Fruit fly (Drosophila melanogaster) whole organism, embryonic: Measurements from ENCODE around the gene PH4alphaPV.
A peak's percentile ranks its signal among the peaks of the same experiment; 100 is the strongest.

Experiments used
- CG12391 ChIP-seq: fragments of 200-800 bp; sonication (Bioruptor generic); optimal IDR thresholded peaks from 3 replicates; lab custom pipeline; 2018; ENCODE audit warnings: missing biosample characterization, mild to moderate bottlenecking, missing genetic modification characterization, moderate library complexity
- CG14014 ChIP-seq: fragments of 200-800 bp; sonication (Bioruptor generic); IDR thresholded peaks from 2 replicates; pipeline ENCODE4 v1.3.6; 2022; ENCODE audit warnings: missing biosample characterization, missing genetic modification characterization
- CG15011 ChIP-seq: fragments of 200-800 bp; sonication (Bioruptor generic); optimal IDR thresholded peaks from 3 replicates; lab custom pipeline; 2018; ENCODE audit warnings: missing biosample characterization, mild to moderate bottlenecking, missing genetic modification characterization
- CG15601 ChIP-seq: fragments of 200-800 bp; sonication (Bioruptor generic); optimal IDR thresholded peaks from 3 replicates; lab custom pipeline; 2019; ENCODE audit warnings: missing biosample characterization, mild to moderate bottlenecking, missing genetic modification characterization, moderate library complexity
- CG1647 ChIP-seq: fragments of 200-800 bp; sonication (Bioruptor generic); optimal IDR thresholded peaks from 3 replicates; lab custom pipeline; 2016; ENCODE audit warnings: missing biosample characterization, missing genetic modification characterization
- CG16779 ChIP-seq: fragments of 200-800 bp; sonication (Bioruptor generic); IDR thresholded peaks from 2 replicates; pipeline ENCODE4 v1.3.6; 2022; ENCODE audit warnings: missing biosample characterization, missing genetic modification characterization
- CG17186 ChIP-seq: fragments of 200-800 bp; sonication (Bioruptor generic); optimal IDR thresholded peaks from 3 replicates; lab custom pipeline; 2017; ENCODE audit warnings: missing biosample characterization, missing genetic modification reagents, missing genetic modification characterization
- CG17359 ChIP-seq: fragments of 200-800 bp; sonication (Bioruptor generic); optimal IDR thresholded peaks from 3 replicates; lab custom pipeline; 2018; ENCODE audit warnings: missing biosample characterization, mild to moderate bottlenecking, missing genetic modification characterization, moderate library complexity
- CG17829 ChIP-seq: fragments of 200-800 bp; optimal IDR thresholded peaks from 2 replicates; lab custom pipeline; 2019; ENCODE audit warnings: missing biosample characterization, mild to moderate bottlenecking, missing genetic modification characterization, moderate library complexity
- CG18619 ChIP-seq: fragments of 200-800 bp; sonication (Bioruptor generic); optimal IDR thresholded peaks from 3 replicates; lab custom pipeline; 2017; ENCODE audit warnings: missing biosample characterization, mild to moderate bottlenecking, missing genetic modification characterization
- CG18764 ChIP-seq: fragments of 200-800 bp; sonication (Bioruptor generic); optimal IDR thresholded peaks from 3 replicates; lab custom pipeline; 2016; ENCODE audit warnings: missing biosample characterization, missing genetic modification characterization
- CG2116 ChIP-seq: fragments of 200-800 bp; sonication (Bioruptor generic); optimal IDR thresholded peaks from 3 replicates; lab custom pipeline; 2018; ENCODE audit warnings: missing biosample characterization, mild to moderate bottlenecking, missing genetic modification characterization
- CG3281 ChIP-seq: fragments of 200-800 bp; sonication (Bioruptor generic); optimal IDR thresholded peaks from 3 replicates; lab custom pipeline; 2017; ENCODE audit warnings: missing biosample characterization, mild to moderate bottlenecking, missing genetic modification characterization
- CG3407 ChIP-seq: fragments of 200-800 bp; sonication (Bioruptor generic); optimal IDR thresholded peaks from 2 replicates; lab custom pipeline; 2018; ENCODE audit warnings: missing biosample characterization, mild to moderate bottlenecking, missing genetic modification characterization
- CG34376 ChIP-seq: fragments of 200-800 bp; sonication (Bioruptor generic); optimal IDR thresholded peaks from 2 replicates; lab custom pipeline; 2018; ENCODE audit warnings: missing biosample characterization, mild to moderate bottlenecking, missing genetic modification characterization
- CG3995 ChIP-seq: fragments of 200-800 bp; sonication (Bioruptor generic); optimal IDR thresholded peaks from 3 replicates; lab custom pipeline; 2016; ENCODE audit warnings: missing biosample characterization, missing genetic modification characterization
- CG42726 ChIP-seq: fragments of 200-800 bp; sonication (Bioruptor generic); IDR thresholded peaks from 2 replicates; pipeline ENCODE4 v1.3.6; 2022; ENCODE audit warnings: missing biosample characterization, missing genetic modification characterization; ENCODE audit not compliant: partially characterized antibody
- CG4730 ChIP-seq: fragments of 200-800 bp; sonication (Bioruptor generic); IDR thresholded peaks from 2 replicates; pipeline ENCODE4 v1.3.6; 2022; ENCODE audit warnings: missing biosample characterization, missing genetic modification characterization
- CG7556 ChIP-seq: fragments of 200-800 bp; sonication (Bioruptor generic); optimal IDR thresholded peaks from 2 replicates; lab custom pipeline; 2017; ENCODE audit warnings: missing biosample characterization, mild to moderate bottlenecking, missing genetic modification characterization
- Dbx ChIP-seq: fragments of 200-800 bp; sonication (Bioruptor generic); IDR thresholded peaks from 3 replicates; pipeline ENCODE4 v1.3.6; 2022; ENCODE audit warnings: missing biosample characterization, missing genetic modification characterization
- Deaf1 ChIP-seq: fragments of 200-800 bp; optimal IDR thresholded peaks from 3 replicates; lab custom pipeline; 2019; ENCODE audit warnings: missing biosample characterization, mild to moderate bottlenecking, missing genetic modification characterization, moderate library complexity
- Dip3 ChIP-seq: fragments of 200-800 bp; sonication (Bioruptor generic); optimal IDR thresholded peaks from 3 replicates; lab custom pipeline; 2016; ENCODE audit warnings: missing biosample characterization, missing genetic modification characterization
- Dll ChIP-seq: fragments of 200-800 bp; sonication (Bioruptor generic); IDR thresholded peaks from 4 replicates; pipeline ENCODE4 v1.3.6; 2022; ENCODE audit warnings: missing biosample characterization, missing genetic modification characterization; ENCODE audit not compliant: partially characterized antibody
- Dp ChIP-seq: fragments of 200-800 bp; sonication (Bioruptor generic); optimal IDR thresholded peaks from 2 replicates; lab custom pipeline; 2018; ENCODE audit warnings: missing biosample characterization, mild to moderate bottlenecking, missing genetic modification characterization, moderate library complexity
- Jarid2 ChIP-seq: fragments of 200-800 bp; sonication (Bioruptor generic); optimal IDR thresholded peaks from 3 replicates; lab custom pipeline; 2017; ENCODE audit warnings: mild to moderate bottlenecking, missing biosample characterization, missing genetic modification reagents, missing genetic modification characterization
- NK7.1 ChIP-seq: fragments of 200-800 bp; sonication (Bioruptor generic); optimal IDR thresholded peaks from 3 replicates; lab custom pipeline; 2016; ENCODE audit warnings: missing biosample characterization, missing genetic modification characterization
- Rfx ChIP-seq: fragments of 200-800 bp; sonication (Bioruptor generic); IDR thresholded peaks from 2 replicates; pipeline ENCODE4 v1.3.6; 2022; ENCODE audit warnings: missing biosample characterization, missing genetic modification characterization
- Ssrp ChIP-seq: fragments of 200-800 bp; sonication (Bioruptor generic); optimal IDR thresholded peaks from 2 replicates; lab custom pipeline; 2018; ENCODE audit warnings: missing biosample characterization, mild to moderate bottlenecking, missing genetic modification characterization, moderate library complexity
- Usf ChIP-seq: fragments of 200-800 bp; sonication (Bioruptor generic); optimal IDR thresholded peaks from 2 replicates; lab custom pipeline; 2017; ENCODE audit warnings: missing genotype, missing biosample characterization, missing genetic modification characterization
- Xrp1 ChIP-seq: fragments of 200-800 bp; sonication (Bioruptor generic); IDR thresholded peaks from 2 replicates; pipeline ENCODE4 v1.3.6; 2022; ENCODE audit warnings: missing biosample characterization, missing genetic modification characterization
- abd-A ChIP-seq: fragments of 200-800 bp; sonication (Bioruptor generic); optimal IDR thresholded peaks from 3 replicates; lab custom pipeline; 2019; ENCODE audit warnings: missing biosample characterization, mild to moderate bottlenecking, missing genetic modification characterization, moderate library complexity
- aop ChIP-seq: fragments of 200-800 bp; sonication (Bioruptor generic); IDR thresholded peaks from 2 replicates; pipeline ENCODE4 v1.3.6; 2022; ENCODE audit warnings: missing biosample characterization, missing genetic modification characterization
- bbx ChIP-seq: fragments of 200-800 bp; sonication (Bioruptor generic); IDR thresholded peaks from 2 replicates; pipeline ENCODE4 v1.3.6; 2022; ENCODE audit warnings: missing biosample characterization, missing genetic modification characterization; ENCODE audit not compliant: partially characterized antibody
- br ChIP-seq: fragments of >200 bp; optimal IDR thresholded peaks from 2 replicates; lab custom pipeline; 2017
- chm ChIP-seq: fragments of 200-800 bp; sonication (Bioruptor generic); IDR thresholded peaks from 2 replicates; pipeline ENCODE4 v1.3.6; 2022; ENCODE audit warnings: missing biosample characterization, missing genetic modification characterization
- en ChIP-seq: fragments of 200-800 bp; sonication (Bioruptor generic); optimal IDR thresholded peaks from 2 replicates; lab custom pipeline; 2016; ENCODE audit warnings: missing biosample characterization, missing genetic modification characterization
- fd3F ChIP-seq: fragments of 200-800 bp; sonication (Bioruptor generic); optimal IDR thresholded peaks from 2 replicates; lab custom pipeline; 2018; ENCODE audit warnings: missing biosample characterization, mild to moderate bottlenecking, missing genetic modification characterization, moderate library complexity
- gce ChIP-seq: fragments of 200-800 bp; sonication (Bioruptor generic); IDR thresholded peaks from 3 replicates; pipeline ENCODE4 v1.3.6; 2022; ENCODE audit warnings: missing biosample characterization, missing genetic modification characterization
- gsb-n ChIP-seq: fragments of 200-800 bp; sonication (Bioruptor generic); optimal IDR thresholded peaks from 3 replicates; lab custom pipeline; 2018; ENCODE audit warnings: missing biosample characterization, mild to moderate bottlenecking, missing genetic modification characterization
- hbn ChIP-seq: fragments of 200-800 bp; sonication (Bioruptor generic); IDR thresholded peaks from 2 replicates; pipeline ENCODE4 v1.3.6; 2022; ENCODE audit warnings: missing biosample characterization, missing genetic modification characterization; ENCODE audit not compliant: partially characterized antibody
- inv ChIP-seq: fragments of 200-800 bp; sonication (Bioruptor generic); IDR thresholded peaks from 2 replicates; pipeline ENCODE4 v1.3.6; 2022; ENCODE audit warnings: missing biosample characterization, missing genetic modification characterization; ENCODE audit not compliant: partially characterized antibody
- jumu ChIP-seq: fragments of 200-800 bp; sonication (Bioruptor generic); optimal IDR thresholded peaks from 3 replicates; lab custom pipeline; 2016; ENCODE audit warnings: missing biosample characterization, missing genetic modification characterization
- org-1 ChIP-seq: fragments of 200-800 bp; sonication (Bioruptor generic); optimal IDR thresholded peaks from 2 replicates; lab custom pipeline; 2017; ENCODE audit warnings: missing biosample characterization, missing genetic modification characterization
- pum ChIP-seq: fragments of 200-800 bp; sonication (Bioruptor generic); optimal IDR thresholded peaks from 2 replicates; lab custom pipeline; 2016; ENCODE audit warnings: missing biosample characterization, missing genetic modification characterization
- sim ChIP-seq: fragments of 200-800 bp; sonication (Bioruptor generic); IDR thresholded peaks from 2 replicates; pipeline ENCODE4 v1.3.6; 2022; ENCODE audit warnings: missing biosample characterization, missing genetic modification characterization
- unc-4 ChIP-seq: fragments of 200-800 bp; sonication (Bioruptor generic); IDR thresholded peaks from 2 replicates; pipeline ENCODE4 v1.3.6; 2022; ENCODE audit warnings: missing biosample characterization, missing genetic modification characterization; ENCODE audit not compliant: partially characterized antibody
- zen2 ChIP-seq: fragments of 200-800 bp; sonication (Bioruptor generic); IDR thresholded peaks from 3 replicates; pipeline ENCODE4 v1.3.6; 2022; ENCODE audit warnings: missing biosample characterization, missing genetic modification characterization; ENCODE audit not compliant: partially characterized antibody
- zfh2 ChIP-seq: fragments of 200-800 bp; sonication (Bioruptor generic); optimal IDR thresholded peaks from 2 replicates; lab custom pipeline; 2016; ENCODE audit warnings: missing biosample characterization, missing genetic modification characterization

PH4alphaPV gene

DNA sequence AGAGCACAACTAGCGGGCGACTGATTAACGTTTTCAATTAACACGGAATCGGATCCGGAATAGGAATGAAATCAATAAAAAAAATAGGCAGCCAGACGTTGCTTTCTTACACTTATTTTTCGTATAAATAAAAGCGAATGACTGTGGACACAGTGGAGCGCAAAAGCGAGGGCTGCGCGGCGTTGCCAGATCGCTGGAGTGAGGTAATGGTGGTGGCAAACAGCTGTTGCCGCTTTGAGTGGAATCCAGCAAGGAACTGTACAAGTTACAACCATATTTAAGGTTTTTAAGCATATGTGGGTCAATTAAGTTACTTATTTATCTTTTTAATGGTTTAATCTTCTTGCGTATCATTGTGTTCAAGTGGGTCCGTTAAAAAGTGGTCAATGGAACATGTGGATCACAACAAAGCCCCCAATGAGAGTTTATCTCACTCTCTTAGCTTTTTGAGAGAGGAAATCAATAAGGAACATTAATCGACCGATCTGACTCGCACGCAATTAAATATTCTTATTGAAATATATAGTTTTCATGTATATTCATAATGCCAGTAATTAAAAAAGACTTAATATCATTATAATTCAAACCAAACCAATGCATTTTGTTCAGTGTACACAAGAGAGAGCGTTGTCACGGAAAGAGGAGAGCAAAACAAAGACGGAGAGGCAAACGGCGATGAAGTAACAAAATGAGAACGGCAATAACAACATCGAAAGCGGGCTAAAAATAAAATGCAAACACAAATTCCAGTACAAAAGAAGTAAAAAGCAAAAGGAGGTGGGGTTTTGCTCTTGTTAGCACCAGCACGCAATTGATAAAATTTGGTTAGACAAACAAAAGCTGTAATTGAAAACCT is 48.0 kb downstream of the PH4alphaPV start (continued):
- TF ChIP-seq en (GFP tag; lab: Kevin White, UChicago) (peak; percentile 30), CG18764 (GFP tag; lab: Kevin White, UChicago) (peak; percentile 88), CG3995 (peak; percentile 63), fd3F (GFP tag; lab: Kevin White, UChicago) (peak; percentile 82), gsb-n (peak; percentile 91), CG2116 (GFP tag; lab: Kevin White, UChicago) (peak; percentile 67), CG15601 (tag; lab: Kevin White, UChicago) (peak; percentile 82), Dip3 (GFP tag; lab: Kevin White, UChicago) (peak; percentile 90), CG3281 (GFP tag; lab: Kevin White, UChicago) (peak; percentile 92), aop (GFP tag; lab: Robert Waterston, UW) (peak; percentile 81), CG17359 (tag; lab: Kevin White, UChicago) (peak; percentile 93), CG12391 (tag; lab: Kevin White, UChicago) (peak; percentile 92), Dbx (GFP tag; lab: Robert Waterston, UW) (peak; percentile 92), Dll (GFP tag; lab: Robert Waterston, UW) (0 out of 4 replicates have a peak, but pooled peaks have one; percentile 23), abd-A (no peak), CG14014 (GFP tag; lab: Robert Waterston, UW) (peak; percentile 93), CG3407 (peak; percentile 82), pum (GFP tag; lab: Kevin White, UChicago) (peak; percentile 87), CG16779 (GFP tag; lab: Robert Waterston, UW) (peak; percentile 87), Rfx (peak; percentile 95), zen2 (GFP tag; lab: Robert Waterston, UW) (no peak), Dp (GFP tag; lab: Kevin White, UChicago) (no peak), CG15011 (peak; percentile 85), CG4730 (GFP tag; lab: Robert Waterston, UW) (peak; percentile 90), CG18619 (GFP tag; lab: Kevin White, UChicago) (peak; percentile 81), Usf (GFP tag; lab: Kevin White, UChicago) (peak; percentile 69), CG17829 (peak; percentile 91), inv (GFP tag; lab: Robert Waterston, UW) (0 out of 2 replicates have a peak, but pooled peaks have one; percentile 31), chm (peak; percentile 97), Ssrp (tag; lab: Kevin White, UChicago) (peak; percentile 78), CG1647 (GFP tag; lab: Kevin White, UChicago) (peak; percentile 68), CG42726 (GFP tag; lab: Robert Waterston, UW) (no peak), jumu (GFP tag; lab: Kevin White, UChicago) (peak; percentile 77), unc-4 (GFP tag; lab: Robert Waterston, UW) (no peak; the same call in 1 of the 2 replicates), br (lab: Kevin White, UChicago) (no peak), CG17186 (GFP tag; lab: Kevin White, UChicago) (peak; percentile 9), gce (peak; percentile 92), sim (GFP tag; lab: Robert Waterston, UW) (peak; percentile 89), NK7.1 (GFP tag; lab: Kevin White, UChicago) (peak; percentile 85), CG34376 (peak; percentile 55), Xrp1 (GFP tag; lab: Robert Waterston, UW) (peak; percentile 95), CG7556 (GFP tag; lab: Kevin White, UChicago) (peak; percentile 95), Deaf1 (tag; lab: Kevin White, UChicago) (peak; percentile 67), org-1 (GFP tag; lab: Kevin White, UChicago) (peak; percentile 88), zfh2 (GFP tag; lab: Kevin White, UChicago) (peak; percentile 82), bbx (0 out of 2 replicates have a peak, but pooled peaks have one; percentile 45), hbn (GFP tag; lab: Robert Waterston, UW) (no peak), Jarid2 (GFP tag; lab: Kevin White, UChicago) (peak; percentile 58)
